Worm (Caenorhabditis elegans): Measurements from ENCODE around the gene cki-2.

Gene cki-2

ce11 chrII:7815406-7815805, 893 bp upstream of the cki-2 start:
- TF ChIP-seq elt-1 (tag; optimal IDR thresholded peaks at IDR 0.05; ENCODE audit: borderline replicate concordance, insufficient read depth) (no peak), nhr-2 (tag; optimal IDR thresholded peaks at IDR 0.05) (peak; percentile 97), mls-2 (tag; optimal IDR thresholded peaks at IDR 0.05) (peak; percentile 30), lin-32 (GFP tag; optimal IDR thresholded peaks at IDR 0.05) (peak; percentile 98), cnd-1 (tag; optimal IDR thresholded peaks at IDR 0.05) (peak; percentile 71), snpc-4 (tag; optimal IDR thresholded peaks at IDR 0.05) (no peak), zip-8 (tag; optimal IDR thresholded peaks at IDR 0.05) (peak; percentile 77), ces-1 (GFP tag; optimal IDR thresholded peaks at IDR 0.05) (peak; percentile 23), hlh-1 (tag; optimal IDR thresholded peaks at IDR 0.05) (peak; percentile 96), unc-62 (GFP tag; optimal IDR thresholded peaks at IDR 0.05) (peak; percentile 11), ztf-11 (tag; optimal IDR thresholded peaks at IDR 0.05) (no peak)

DNA sequence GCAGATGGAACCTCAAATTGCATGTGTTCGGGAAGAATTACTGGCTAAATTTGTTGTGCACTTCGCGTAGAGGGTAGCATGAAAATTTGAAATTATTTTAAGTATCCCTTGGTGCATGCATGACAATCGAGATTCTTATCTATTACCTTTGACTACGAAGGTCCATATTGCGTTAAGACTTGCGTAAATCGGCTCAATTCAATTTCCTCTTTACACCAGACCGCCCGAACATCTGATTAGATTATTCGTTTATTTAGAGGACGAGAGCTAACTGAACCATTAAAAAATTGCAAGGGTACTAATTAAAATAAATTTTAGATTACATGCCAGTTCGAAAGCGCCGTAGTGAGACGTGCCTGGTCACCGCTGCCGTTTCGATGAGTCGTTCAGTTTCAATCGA, 1.3 kb downstream of the cki-2 start:
- no peak for TF ChIP-seq tbx-8 (GFP tag; optimal IDR thresholded peaks at IDR 0.05)
- peak; percentile 87 for TF ChIP-seq ces-1 (GFP tag; optimal IDR thresholded peaks at IDR 0.05)
- TF ChIP-seq ceh-43 (GFP tag; optimal IDR thresholded peaks at IDR 0.05) = no peak
- TF ChIP-seq sptf-1 (tag; optimal IDR thresholded peaks at IDR 0.05) = no peak
- no peak for TF ChIP-seq hlh-1 (tag; optimal IDR thresholded peaks at IDR 0.05)
- TF ChIP-seq cnd-1 (tag; optimal IDR thresholded peaks at IDR 0.05) = peak; percentile 9
- no peak for TF ChIP-seq zip-8 (tag; optimal IDR thresholded peaks at IDR 0.05)
- TF ChIP-seq nhr-2 (tag; optimal IDR thresholded peaks at IDR 0.05) = peak; percentile 36

ce11 chrII:7819359-7819758, 3.1 kb downstream of the cki-2 start:
- TF ChIP-seq nhr-2 (tag; optimal IDR thresholded peaks at IDR 0.05) (peak; percentile 39), nhr-28 (tag; optimal IDR thresholded peaks at IDR 0.05) (no peak), ham-2 (GFP tag; optimal IDR thresholded peaks at IDR 0.05) (no peak), lin-32 (GFP tag; optimal IDR thresholded peaks at IDR 0.05) (no peak), elt-1 (tag; optimal IDR thresholded peaks at IDR 0.05; ENCODE audit: borderline replicate concordance, insufficient read depth) (peak; percentile 79), nhr-76 (tag; optimal IDR thresholded peaks at IDR 0.05) (no peak), blmp-1 (tag; optimal IDR thresholded peaks at IDR 0.05) (no peak), unc-62 (GFP tag; optimal IDR thresholded peaks at IDR 0.05) (peak; percentile 40), cnd-1 (tag; optimal IDR thresholded peaks at IDR 0.05) (no peak), ztf-11 (tag; optimal IDR thresholded peaks at IDR 0.05) (no peak), ceh-43 (GFP tag; optimal IDR thresholded peaks at IDR 0.05) (no peak), sem-2 (GFP tag; optimal IDR thresholded peaks at IDR 0.05) (no peak), mep-1 (tag; optimal IDR thresholded peaks at IDR 0.05) (no peak), zip-8 (tag; optimal IDR thresholded peaks at IDR 0.05) (peak; percentile 82), M03D4.4 (tag; optimal IDR thresholded peaks at IDR 0.05) (no peak)

ce11 chrII:7822454-7822853, 6.2 kb downstream of the cki-2 start, which contains the start of gene irld-47:
Gene irld-47, minus strand, starts transcription at chrII:7822554.
- TF ChIP-seq sem-2 (GFP tag; optimal IDR thresholded peaks at IDR 0.05) (no peak), elt-3 (tag; optimal IDR thresholded peaks at IDR 0.05) (no peak), ces-1 (GFP tag; optimal IDR thresholded peaks at IDR 0.05) (no peak), hlh-1 (tag; optimal IDR thresholded peaks at IDR 0.05) (no peak), nhr-2 (tag; optimal IDR thresholded peaks at IDR 0.05) (no peak), nhr-237 (tag; optimal IDR thresholded peaks at IDR 0.05) (no peak), ham-2 (GFP tag; optimal IDR thresholded peaks at IDR 0.05) (no peak), M03D4.4 (tag; optimal IDR thresholded peaks at IDR 0.05) (no peak)

DNA sequence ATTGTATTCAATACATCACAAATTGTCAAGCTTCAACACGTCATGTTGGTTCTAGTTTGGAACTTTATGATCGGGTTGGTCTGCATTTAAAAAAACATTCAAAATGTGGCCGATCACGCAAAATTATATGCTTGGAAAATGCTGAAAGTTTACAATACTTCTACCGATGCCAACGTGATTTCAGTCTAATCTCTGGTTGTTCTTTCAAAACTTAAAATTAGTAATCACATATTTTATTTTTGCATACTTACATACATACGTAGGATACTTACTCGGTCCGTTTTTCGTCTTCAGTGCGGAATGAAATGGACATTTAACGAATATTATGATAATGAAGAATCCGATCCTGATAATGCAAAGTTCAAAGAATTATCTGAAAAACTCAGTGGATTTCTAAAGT, 8.8 kb downstream of the cki-2 start, which contains the start of gene srw-62:
TSS of gene srw-62 (plus strand) at position 301 of the 400 bp plus-strand sequence.
- TF ChIP-seq snpc-4 (tag; optimal IDR thresholded peaks at IDR 0.05) (no peak), M03D4.4 (tag; optimal IDR thresholded peaks at IDR 0.05) (no peak), ceh-39 (tag; optimal IDR thresholded peaks at IDR 0.05) (no peak), mls-2 (tag; optimal IDR thresholded peaks at IDR 0.05) (no peak), cnd-1 (tag; optimal IDR thresholded peaks at IDR 0.05) (no peak), nhr-237 (tag; optimal IDR thresholded peaks at IDR 0.05) (no peak), sem-2 (GFP tag; optimal IDR thresholded peaks at IDR 0.05) (no peak), lin-32 (GFP tag; optimal IDR thresholded peaks at IDR 0.05) (no peak), elt-3 (tag; optimal IDR thresholded peaks at IDR 0.05) (no peak), unc-62 (GFP tag; optimal IDR thresholded peaks at IDR 0.05) (no peak), nhr-2 (tag; optimal IDR thresholded peaks at IDR 0.05) (no peak)

DNA sequence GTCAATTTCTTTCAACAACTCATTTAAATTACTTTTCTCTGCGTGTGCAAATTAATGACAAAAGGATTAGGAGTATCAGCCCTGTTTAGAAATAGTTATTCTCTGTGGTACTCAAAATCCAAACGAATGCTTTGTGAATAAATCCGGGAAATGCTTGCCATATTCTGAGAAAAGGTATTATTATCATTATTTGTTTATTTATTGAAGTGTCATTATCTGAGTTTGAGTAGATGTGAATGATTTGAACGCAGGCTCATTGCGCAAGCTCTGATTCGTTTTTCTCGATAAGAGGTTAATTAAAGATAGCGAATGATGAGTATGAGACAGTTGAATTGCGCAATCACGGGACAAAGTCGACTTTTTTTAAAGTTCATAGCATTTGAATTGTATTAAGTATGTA, 11.6 kb downstream of the cki-2 start:
- peak; percentile 87 for TF ChIP-seq zip-8 (tag; optimal IDR thresholded peaks at IDR 0.05)
- TF ChIP-seq nhr-12 (tag; optimal IDR thresholded peaks at IDR 0.05) = no peak

ce11 chrII:7829616-7830015, 13.3 kb downstream of the cki-2 start:
- no peak for TF ChIP-seq ceh-39 (tag; optimal IDR thresholded peaks at IDR 0.05)
- no peak for TF ChIP-seq nhr-28 (tag; optimal IDR thresholded peaks at IDR 0.05)
- no peak for TF ChIP-seq pha-4 (tag; optimal IDR thresholded peaks at IDR 0.05)
- no peak for TF ChIP-seq bed-3 (GFP tag; optimal IDR thresholded peaks at IDR 0.05)
- TF ChIP-seq unc-62 (GFP tag; optimal IDR thresholded peaks at IDR 0.05) = no peak
- TF ChIP-seq lsy-2 (tag; optimal IDR thresholded peaks at IDR 0.05) = no peak
- no peak for TF ChIP-seq mep-1 (tag; optimal IDR thresholded peaks at IDR 0.05)
- TF ChIP-seq ceh-43 (GFP tag; optimal IDR thresholded peaks at IDR 0.05) = no peak
- no peak for TF ChIP-seq lin-13 (tag; optimal IDR thresholded peaks at IDR 0.05)
- TF ChIP-seq unc-39 (tag; optimal IDR thresholded peaks at IDR 0.05) = no peak
- no peak for TF ChIP-seq snpc-4 (tag; optimal IDR thresholded peaks at IDR 0.05)
- no peak for TF ChIP-seq blmp-1 (tag; optimal IDR thresholded peaks at IDR 0.05)
- no peak for TF ChIP-seq hlh-1 (tag; optimal IDR thresholded peaks at IDR 0.05)
- TF ChIP-seq nhr-76 (tag; optimal IDR thresholded peaks at IDR 0.05) = no peak
- no peak for TF ChIP-seq drap-1 (GFP tag; optimal IDR thresholded peaks at IDR 0.05)
- no peak for TF ChIP-seq unc-120 (tag; optimal IDR thresholded peaks at IDR 0.05; ENCODE audit: poor library complexity, severe bottlenecking)
- TF ChIP-seq nhr-237 (tag; optimal IDR thresholded peaks at IDR 0.05) = no peak
- no peak for TF ChIP-seq elt-1 (tag; optimal IDR thresholded peaks at IDR 0.05; ENCODE audit: borderline replicate concordance, insufficient read depth)

Measured in whole organism, mixed stage, embryonic.